Worm (Caenorhabditis elegans): ENCODE results near the gene pbs-3.
A peak's percentile ranks its signal among the peaks of the same experiment; 100 is the strongest.

Gene pbs-3

ce11 chrII:4942397-4942796 is 12.8 kb downstream of the pbs-3 start (continued):
- TF ChIP-seq pha-4 (GFP tag; IDR thresholded peaks at IDR 0.05) (peak; percentile 81), pha-4 (tag; optimal IDR thresholded peaks at IDR 0.05) (no peak), zip-2 (tag; optimal IDR thresholded peaks at IDR 0.05) (no peak), Y48G9A.11 (GFP tag; IDR thresholded peaks at IDR 0.05) (peak; percentile 79), lim-7 (GFP tag; IDR thresholded peaks at IDR 0.05) (peak; percentile 74), mes-2 (tag; optimal IDR thresholded peaks at IDR 0.05; ENCODE audit: poor library complexity, severe bottlenecking) (peak; percentile 79), spr-3 (GFP tag; optimal IDR thresholded peaks at IDR 0.05) (peak; percentile 36), ceh-32 (tag; optimal IDR thresholded peaks at IDR 0.05; ENCODE audit: poor library complexity) (no peak), Y105C5A.15 (GFP tag; IDR thresholded peaks at IDR 0.05) (0 out of 2 replicates have a peak, but pooled peaks have one; percentile 10), nhr-102 (tag; optimal IDR thresholded peaks at IDR 0.05) (peak; percentile 0), T26A8.4 (GFP tag; IDR thresholded peaks at IDR 0.05) (peak; percentile 71), attf-4 (tag; optimal IDR thresholded peaks at IDR 0.05) (no peak), madf-5 (GFP tag; IDR thresholded peaks at IDR 0.05) (peak; percentile 38 to 67; a peak in 2 of 4 replicates), pqm-1 (tag; optimal IDR thresholded peaks at IDR 0.05) (no peak), zfp-3 (GFP tag; conservative IDR thresholded peaks at IDR 0.05) (peak; percentile 82), ztf-7 (tag; optimal IDR thresholded peaks at IDR 0.05) (no peak), nhr-111 (GFP tag; optimal IDR thresholded peaks at IDR 0.05) (peak; percentile 38), rbr-2 (tag; optimal IDR thresholded peaks at IDR 0.05) (peak; percentile 42), daf-16 (GFP tag; optimal IDR thresholded peaks at IDR 0.05) (peak; percentile 4 to 31), daf-16 (tag; optimal IDR thresholded peaks at IDR 0.05) (peak; percentile 37), dve-1 (tag; optimal IDR thresholded peaks at IDR 0.05; ENCODE audit: insufficient read depth) (peak; percentile 23), unc-130 (GFP tag; optimal IDR thresholded peaks at IDR 0.05) (peak; percentile 66), nhr-28 (tag; optimal IDR thresholded peaks at IDR 0.05) (no peak), lin-38 (GFP tag; IDR thresholded peaks at IDR 0.05) (peak; percentile 76), nhr-42 (GFP tag; IDR thresholded peaks at IDR 0.05) (peak; percentile 75), nhr-76 (tag; optimal IDR thresholded peaks at IDR 0.05) (no peak), aly-2 (tag; optimal IDR thresholded peaks at IDR 0.05) (peak; percentile 53), daf-8 (GFP tag; IDR thresholded peaks at IDR 0.05) (0 out of 2 replicates have a peak, but pooled peaks have one; percentile 74), dmd-9 (GFP tag; IDR thresholded peaks at IDR 0.05) (peak; percentile 72; the same call in 1 of the 2 replicates), fos-1 (tag; optimal IDR thresholded peaks at IDR 0.05) (no peak), lin-1 (GFP tag; IDR thresholded peaks at IDR 0.05) (peak; percentile 22; the same call in 1 of the 2 replicates), mep-1 (tag; optimal IDR thresholded peaks at IDR 0.05) (peak; percentile 27), D1046.2 (GFP tag; IDR thresholded peaks at IDR 0.05) (peak; percentile 71; the same call in 1 of the 2 replicates), fkh-10 (GFP tag; optimal IDR thresholded peaks at IDR 0.05) (no peak), set-16 (GFP tag; IDR thresholded peaks at IDR 0.05) (peak; percentile 65), zip-11 (GFP tag; IDR thresholded peaks at IDR 0.05) (no peak), skn-1 (tag; optimal IDR thresholded peaks at IDR 0.05) (no peak), nhr-10 (tag; optimal IDR thresholded peaks at IDR 0.05) (no peak), F37D6.2 (tag; optimal IDR thresholded peaks at IDR 0.05) (no peak), jun-1 (tag; optimal IDR thresholded peaks at IDR 0.05) (peak; percentile 6), mdt-29 (GFP tag; IDR thresholded peaks at IDR 0.05) (peak; percentile 58; the same call in 1 of the 2 replicates), hlh-30 (tag; optimal IDR thresholded peaks at IDR 0.05; ENCODE audit: insufficient read depth) (peak; percentile 37), ZK546.5 (tag; optimal IDR thresholded peaks at IDR 0.05) (no peak), unc-39 (tag; optimal IDR thresholded peaks at IDR 0.05) (no peak), nhr-41 (GFP tag; IDR thresholded peaks at IDR 0.05) (0 out of 2 replicates have a peak, but pooled peaks have one; percentile 30), mxl-3 (GFP tag; optimal IDR thresholded peaks at IDR 0.05) (peak; percentile 7), spr-1 (tag; optimal IDR thresholded peaks at IDR 0.05) (peak; percentile 59), ceh-28 (tag; optimal IDR thresholded peaks at IDR 0.05) (no peak), hlh-11 (tag; optimal IDR thresholded peaks at IDR 0.05) (no peak), nhr-11 (tag; optimal IDR thresholded peaks at IDR 0.05) (peak; percentile 6), lin-15B (tag; optimal IDR thresholded peaks at IDR 0.05) (no peak), T20F7.1 (GFP tag; optimal IDR thresholded peaks at IDR 0.05) (peak; percentile 39)

All from whole organism, L4 larva.